Fruit fly (Drosophila melanogaster): ENCODE measurements around the gene CG42818.

dm6 chr2L:16234817-16235216, 6.9 kb upstream of the CG42818 start:
- no peak for TF ChIP-seq tx (GFP tag; optimal IDR thresholded peaks at IDR 0.05)
- TF ChIP-seq croc (GFP tag; conservative IDR thresholded peaks at IDR 0.05) = no peak
- no peak for TF ChIP-seq Fer3 (tag; optimal IDR thresholded peaks at IDR 0.05)
- TF ChIP-seq CG11723 (GFP tag; optimal IDR thresholded peaks at IDR 0.05) = no peak
- TF ChIP-seq Eip74EF (GFP tag; optimal IDR thresholded peaks at IDR 0.05) = no peak
- no peak for TF ChIP-seq trh (GFP tag; optimal IDR thresholded peaks at IDR 0.05)
- TF ChIP-seq CG34422 (GFP tag; IDR thresholded peaks at IDR 0.05) = no peak
- TF ChIP-seq CG5180 (GFP tag; optimal IDR thresholded peaks at IDR 0.05) = no peak
